Worm (Caenorhabditis elegans) whole organism, L3 larva: ENCODE results near the gene F49F1.9.

Source experiments
- aly-2 ChIP-seq: fragments of 150-350 bp; optimal IDR thresholded peaks from 2 replicates; lab custom pipeline; 2014; ENCODE audit warnings: missing biosample characterization, missing genetic modification characterization
- ama-1 ChIP-seq: fragments of 150-350 bp; optimal IDR thresholded peaks from 2 replicates; lab custom pipeline; 2018
- ceh-82 ChIP-seq: fragments of 150-350 bp; optimal IDR thresholded peaks from 2 replicates; lab custom pipeline; 2014; ENCODE audit warnings: missing biosample characterization, missing genetic modification characterization
- fos-1 ChIP-seq: fragments of 150-350 bp; optimal IDR thresholded peaks from 2 replicates; lab custom pipeline; 2014; ENCODE audit warnings: missing biosample characterization, missing genetic modification characterization
- jun-1 ChIP-seq: fragments of 150-350 bp; optimal IDR thresholded peaks from 2 replicates; lab custom pipeline; 2014; ENCODE audit warnings: missing biosample characterization, missing genetic modification reagents, missing genetic modification characterization
- lin-39 ChIP-seq: fragments of 150-350 bp; optimal IDR thresholded peaks from 2 replicates; lab custom pipeline; 2018; ENCODE audit warnings: missing biosample characterization, missing genetic modification reagents, missing genetic modification characterization
- nfya-1 ChIP-seq: sonication (generic microtip); optimal IDR thresholded peaks from 2 replicates; lab custom pipeline; 2017; ENCODE audit warnings: missing genetic modification characterization, mild to moderate bottlenecking, missing compliant biosample characterization, antibody characterized with exemption, moderate library complexity; ENCODE audit not compliant: insufficient read depth
- nhr-11 ChIP-seq: fragments of 150-350 bp; optimal IDR thresholded peaks from 2 replicates; lab custom pipeline; 2014; ENCODE audit warnings: missing biosample characterization, missing genetic modification characterization
- nhr-12 ChIP-seq: fragments of 150-350 bp; optimal IDR thresholded peaks from 2 replicates; lab custom pipeline; 2014; ENCODE audit warnings: missing biosample characterization, missing genetic modification characterization
- nhr-76 ChIP-seq: fragments of 150-350 bp; sonication (generic microtip); optimal IDR thresholded peaks from 5 replicates; lab custom pipeline; 2014; ENCODE audit warnings: missing biosample characterization, missing genetic modification characterization
- skn-1 ChIP-seq: fragments of 150-350 bp; optimal IDR thresholded peaks from 2 replicates; lab custom pipeline; 2014; ENCODE audit warnings: missing biosample characterization, missing genetic modification characterization
- snpc-4 ChIP-seq: fragments of 150-350 bp; optimal IDR thresholded peaks from 2 replicates; lab custom pipeline; 2014; ENCODE audit warnings: missing biosample characterization, missing genetic modification characterization
- unc-62 ChIP-seq: fragments of 150-350 bp; sonication (generic microtip); optimal IDR thresholded peaks from 4 replicates; lab custom pipeline; 2014; ENCODE audit warnings: missing biosample characterization, missing genetic modification reagents, missing genetic modification characterization

DNA sequence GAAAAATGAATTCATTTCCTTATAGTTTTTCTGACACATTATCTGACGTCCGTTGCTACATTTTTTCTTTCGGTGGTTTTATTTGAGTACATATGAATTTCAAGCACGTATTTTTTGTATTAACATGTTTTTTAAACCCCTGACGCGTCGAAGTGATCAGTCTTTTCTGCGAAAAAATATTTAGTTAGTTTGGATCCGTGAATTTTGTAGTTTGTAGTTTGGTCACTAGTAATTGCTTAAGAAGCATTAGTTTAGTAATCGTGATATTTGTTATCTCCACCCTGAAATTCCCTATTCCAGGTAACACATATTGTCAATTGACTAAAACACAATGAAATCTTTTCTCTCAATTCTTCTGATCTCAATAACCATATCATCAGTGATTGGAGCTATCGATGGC is 28.6 kb downstream of the F49F1.9 start, which contains the start of gene C35B1.7:
- no peak for TF ChIP-seq jun-1 (tag; lab: Kevin White, UChicago)
- TF ChIP-seq lin-39, result no peak
- TF ChIP-seq skn-1, result no peak
- TF ChIP-seq ceh-82, result no peak
- TF ChIP-seq nhr-11 (tag; lab: Kevin White, UChicago), result no peak
- no peak for TF ChIP-seq snpc-4 (tag; lab: Kevin White, UChicago)
- no peak for TF ChIP-seq ama-1 (lab: Kevin White, UChicago)
- TF ChIP-seq fos-1, result no peak
- no peak for TF ChIP-seq nhr-76 (tag; lab: Kevin White, UChicago)
- no peak for TF ChIP-seq nhr-12 (tag; lab: Kevin White, UChicago)
- no peak for TF ChIP-seq nfya-1 (tag; lab: Kevin White, UChicago)
- no peak for TF ChIP-seq aly-2 (tag; lab: Kevin White, UChicago)
- no peak for TF ChIP-seq unc-62
